Worm (Caenorhabditis elegans) whole organism, L4 larva: Measurements from ENCODE around the gene inx-8.

Experiments used
- Y105C5A.15 ChIP-seq: fragments of 200-800 bp; sonication (Bioruptor generic); IDR thresholded peaks from 2 replicates; pipeline ENCODE4 v1.3.6; 2022; ENCODE audit warnings: missing genetic modification characterization, missing compliant biosample characterization
- daf-12 ChIP-seq: fragments of 150-350 bp; optimal IDR thresholded peaks from 2 replicates; lab custom pipeline; 2014; ENCODE audit warnings: missing biosample characterization, missing genetic modification reagents, missing genetic modification characterization
- nhr-11 ChIP-seq: fragments of 150-350 bp; optimal IDR thresholded peaks from 2 replicates; lab custom pipeline; 2014; ENCODE audit warnings: missing biosample characterization, missing genetic modification characterization
- nhr-77 ChIP-seq: fragments of 150-350 bp; optimal IDR thresholded peaks from 2 replicates; lab custom pipeline; 2014; ENCODE audit warnings: missing biosample characterization, missing genetic modification characterization
- rbr-2 ChIP-seq: sonication (generic microtip); optimal IDR thresholded peaks from 2 replicates; lab custom pipeline; 2016; ENCODE audit warnings: missing genotype, missing genetic modification characterization, missing compliant biosample characterization
- snpc-1.2 ChIP-seq: fragments of 200-800 bp; sonication (Bioruptor generic); IDR thresholded peaks from 2 replicates; pipeline ENCODE4 v1.3.6; 2022; ENCODE audit warnings: missing genetic modification reagents, missing genetic modification characterization, missing compliant biosample characterization
- unc-39 ChIP-seq: sonication (generic microtip); optimal IDR thresholded peaks from 2 replicates; lab custom pipeline; 2017; ENCODE audit warnings: missing biosample characterization, missing genetic modification characterization
- ztf-7 ChIP-seq: fragments of 150-350 bp; optimal IDR thresholded peaks from 2 replicates; lab custom pipeline; 2014; ENCODE audit warnings: missing biosample characterization, missing genetic modification characterization

ce11 chrIV:11627847-11628246 lies 45.8 kb upstream of the inx-8 start, which contains the start of gene lys-6:
- TF ChIP-seq ztf-7 (no peak), daf-12 (tag; lab: Kevin White, UChicago) (no peak), rbr-2 (tag; lab: Kevin White, UChicago) (no peak), nhr-77 (tag; lab: Kevin White, UChicago) (no peak), Y105C5A.15 (GFP tag; lab: Robert Waterston, UW) (no peak), snpc-1.2 (GFP tag; lab: Robert Waterston, UW) (no peak), unc-39 (no peak), nhr-11 (no peak)
